Fruit fly (Drosophila melanogaster) whole organism, embryonic: ENCODE results near the gene CG13367.

Experiments
- Atf6 ChIP-seq: fragments of 200-800 bp; sonication (Bioruptor generic); IDR thresholded peaks from 2 replicates; pipeline ENCODE4 v1.3.6; 2022; ENCODE audit warnings: missing biosample characterization, missing genetic modification characterization
- Awh ChIP-seq: fragments of 200-800 bp; sonication (Bioruptor generic); IDR thresholded peaks from 2 replicates; pipeline ENCODE4, ENCODE4 v1.3.6; 2022; ENCODE audit warnings: missing biosample characterization, missing genetic modification characterization
- CG10321 ChIP-seq: fragments of 200-800 bp; sonication (Bioruptor generic); IDR thresholded peaks from 2 replicates; pipeline ENCODE4 v1.3.6; 2022; ENCODE audit warnings: missing biosample characterization, missing genetic modification characterization
- CG12391 ChIP-seq: fragments of 200-800 bp; sonication (Bioruptor generic); optimal IDR thresholded peaks from 3 replicates; lab custom pipeline; 2018; ENCODE audit warnings: missing biosample characterization, mild to moderate bottlenecking, missing genetic modification characterization, moderate library complexity
- CG13624 ChIP-seq: fragments of 200-800 bp; sonication (Bioruptor generic); optimal IDR thresholded peaks from 2 replicates; lab custom pipeline; 2016; ENCODE audit warnings: missing biosample characterization, missing genetic modification characterization
- CG14667 ChIP-seq: fragments of 200-800 bp; sonication (Bioruptor generic); IDR thresholded peaks from 2 replicates; pipeline ENCODE4 v1.3.6; 2022; ENCODE audit warnings: missing biosample characterization, missing genetic modification characterization
- CG15601 ChIP-seq: fragments of 200-800 bp; sonication (Bioruptor generic); optimal IDR thresholded peaks from 3 replicates; lab custom pipeline; 2019; ENCODE audit warnings: missing biosample characterization, mild to moderate bottlenecking, missing genetic modification characterization, moderate library complexity
- CG15696 ChIP-seq: fragments of 200-800 bp; sonication (Bioruptor generic); optimal IDR thresholded peaks from 2 replicates; lab custom pipeline; 2019; ENCODE audit warnings: missing biosample characterization, mild to moderate bottlenecking, missing genetic modification characterization, moderate library complexity
- CG17359 ChIP-seq: fragments of 200-800 bp; sonication (Bioruptor generic); optimal IDR thresholded peaks from 3 replicates; lab custom pipeline; 2018; ENCODE audit warnings: missing biosample characterization, mild to moderate bottlenecking, missing genetic modification characterization, moderate library complexity
- CG1832 ChIP-seq: fragments of 200-800 bp; sonication (Bioruptor generic); optimal IDR thresholded peaks from 2 replicates; lab custom pipeline; 2017; ENCODE audit warnings: missing biosample characterization, mild to moderate bottlenecking, missing genetic modification characterization, inconsistent platforms
- CG33213 ChIP-seq: fragments of 200-800 bp; sonication (Bioruptor generic); optimal IDR thresholded peaks from 3 replicates; lab custom pipeline; 2016; ENCODE audit warnings: missing biosample characterization, missing genetic modification characterization
- CG4360 ChIP-seq: fragments of 200-800 bp; sonication (Bioruptor generic); IDR thresholded peaks from 2 replicates; pipeline ENCODE4 v1.3.6; 2022; ENCODE audit warnings: missing biosample characterization, missing genetic modification characterization
- CG5245 ChIP-seq: fragments of 200-800 bp; sonication (Bioruptor generic); optimal IDR thresholded peaks from 3 replicates; lab custom pipeline; 2016; ENCODE audit warnings: missing biosample characterization, missing genetic modification characterization
- CG6791 ChIP-seq: fragments of 200-800 bp; sonication (Bioruptor generic); IDR thresholded peaks from 3 replicates; pipeline ENCODE4 v1.3.6; 2022; ENCODE audit warnings: missing biosample characterization, missing genetic modification characterization; ENCODE audit not compliant: partially characterized antibody
- CG9215 ChIP-seq: fragments of 200-800 bp; sonication (Bioruptor generic); IDR thresholded peaks from 2 replicates; pipeline ENCODE4 v1.3.6; 2022; ENCODE audit warnings: missing biosample characterization, missing genetic modification characterization
- Deaf1 ChIP-seq: fragments of 200-800 bp; optimal IDR thresholded peaks from 3 replicates; lab custom pipeline; 2019; ENCODE audit warnings: missing biosample characterization, mild to moderate bottlenecking, missing genetic modification characterization, moderate library complexity
- Doc2 ChIP-seq: fragments of 200-800 bp; sonication (Bioruptor generic); IDR thresholded peaks from 2 replicates; pipeline ENCODE4 v1.3.6; 2022; ENCODE audit warnings: missing biosample characterization, missing genetic modification characterization
- Ets97D ChIP-seq: fragments of 200-800 bp; sonication (Bioruptor generic); optimal IDR thresholded peaks from 3 replicates; lab custom pipeline; 2016; ENCODE audit warnings: missing biosample characterization, missing genetic modification characterization
- HmgD ChIP-seq: fragments of 200-800 bp; sonication (Bioruptor generic); optimal IDR thresholded peaks from 3 replicates; lab custom pipeline; 2016; ENCODE audit warnings: missing biosample characterization, missing genetic modification characterization
- Hmx ChIP-seq: fragments of 200-800 bp; sonication (Bioruptor generic); optimal IDR thresholded peaks from 2 replicates; lab custom pipeline; 2016; ENCODE audit warnings: missing biosample characterization, missing genetic modification characterization
- Hr3 ChIP-seq: fragments of 200-800 bp; sonication (Bioruptor generic); optimal IDR thresholded peaks from 3 replicates; lab custom pipeline; 2016; ENCODE audit warnings: missing biosample characterization, missing genetic modification characterization
- MBD-R2 ChIP-seq: fragments of 200-800 bp; sonication (Bioruptor generic); IDR thresholded peaks from 2 replicates; pipeline ENCODE4 v1.3.6; 2022; ENCODE audit warnings: missing biosample characterization, missing genetic modification characterization
- MTF-1 ChIP-seq: fragments of 200-800 bp; sonication (Bioruptor generic); optimal IDR thresholded peaks from 2 replicates; lab custom pipeline; 2018; ENCODE audit warnings: missing biosample characterization, mild to moderate bottlenecking, missing genetic modification characterization, borderline replicate concordance
- Max ChIP-seq: fragments of 200-800 bp; sonication (Bioruptor generic); optimal IDR thresholded peaks from 2 replicates; lab custom pipeline; 2016; ENCODE audit warnings: missing biosample characterization, mild to moderate bottlenecking, missing genetic modification characterization
- Neu2 ChIP-seq: fragments of 200-800 bp; sonication (Bioruptor generic); optimal IDR thresholded peaks from 3 replicates; lab custom pipeline; 2016; ENCODE audit warnings: missing biosample characterization, missing genetic modification characterization, borderline replicate concordance
- Rx ChIP-seq: fragments of 200-800 bp; sonication (Bioruptor generic); IDR thresholded peaks from 2 replicates; pipeline ENCODE4 v1.3.6; 2022; ENCODE audit warnings: missing biosample characterization, missing genetic modification characterization
- Side ChIP-seq: fragments of 200-800 bp; sonication (Bioruptor generic); optimal IDR thresholded peaks from 2 replicates; lab custom pipeline; 2016; ENCODE audit warnings: missing biosample characterization, missing genetic modification characterization
- Tbp ChIP-seq: fragments of >200 bp; optimal IDR thresholded peaks from 2 replicates; lab custom pipeline; 2018; ENCODE audit warnings: missing biosample characterization, missing genetic modification characterization
- ac ChIP-seq: fragments of 200-800 bp; sonication (Bioruptor generic); optimal IDR thresholded peaks from 3 replicates; lab custom pipeline; 2017; ENCODE audit warnings: missing biosample characterization, mild to moderate bottlenecking, missing genetic modification characterization
- ash1 ChIP-seq: fragments of 200-800 bp; sonication (Bioruptor generic); optimal IDR thresholded peaks from 2 replicates; lab custom pipeline; 2018; ENCODE audit warnings: missing biosample characterization, mild to moderate bottlenecking, missing genetic modification characterization
- bbx ChIP-seq: fragments of 200-800 bp; sonication (Bioruptor generic); IDR thresholded peaks from 2 replicates; pipeline ENCODE4 v1.3.6; 2022; ENCODE audit warnings: missing biosample characterization, missing genetic modification characterization; ENCODE audit not compliant: partially characterized antibody
- corto ChIP-seq: fragments of 200-800 bp; sonication (Bioruptor generic); optimal IDR thresholded peaks from 2 replicates; lab custom pipeline; 2016; ENCODE audit warnings: missing biosample characterization, mild to moderate bottlenecking, missing genetic modification characterization, moderate library complexity
- croc ChIP-seq: fragments of 200-800 bp; sonication (Bioruptor generic); conservative IDR thresholded peaks from 3 replicates; pipeline ENCODE4 v1.3.6; 2022; ENCODE audit warnings: missing biosample characterization, missing genetic modification characterization
- dpn ChIP-seq, 2 experiments: fragments of 200-800 bp; sonication (Bioruptor generic); optimal IDR thresholded peaks; 3 replicates each; lab custom pipeline; 2016; ENCODE audit warnings: missing biosample characterization in 2 of 2, missing genetic modification characterization in 2 of 2
- ewg ChIP-seq: fragments of 200-800 bp; sonication (Bioruptor generic); optimal IDR thresholded peaks from 3 replicates; lab custom pipeline; 2017; ENCODE audit warnings: mild to moderate bottlenecking, missing biosample characterization, missing genetic modification reagents, missing genetic modification characterization
- fru ChIP-seq: fragments of >200 bp; optimal IDR thresholded peaks from 2 replicates; lab custom pipeline; 2017
- gce ChIP-seq: fragments of 200-800 bp; sonication (Bioruptor generic); IDR thresholded peaks from 3 replicates; pipeline ENCODE4 v1.3.6; 2022; ENCODE audit warnings: missing biosample characterization, missing genetic modification characterization
- gcm ChIP-seq: fragments of 200-800 bp; sonication (Bioruptor generic); optimal IDR thresholded peaks from 2 replicates; lab custom pipeline; 2019; ENCODE audit warnings: missing biosample characterization, mild to moderate bottlenecking, missing genetic modification characterization, moderate library complexity
- inv ChIP-seq: fragments of 200-800 bp; sonication (Bioruptor generic); IDR thresholded peaks from 2 replicates; pipeline ENCODE4 v1.3.6; 2022; ENCODE audit warnings: missing biosample characterization, missing genetic modification characterization; ENCODE audit not compliant: partially characterized antibody
- kay ChIP-seq: fragments of 200-800 bp; sonication (Bioruptor generic); optimal IDR thresholded peaks from 2 replicates; lab custom pipeline; 2016; ENCODE audit warnings: missing biosample characterization, missing genetic modification characterization
- kni ChIP-seq: fragments of 200-800 bp; sonication (Bioruptor generic); optimal IDR thresholded peaks from 3 replicates; lab custom pipeline; 2017; ENCODE audit warnings: mild to moderate bottlenecking, missing biosample characterization, missing genetic modification reagents, missing genetic modification characterization
- lilli ChIP-seq: fragments of 200-800 bp; sonication (Bioruptor generic); optimal IDR thresholded peaks from 3 replicates; lab custom pipeline; 2016; ENCODE audit warnings: missing biosample characterization, missing genetic modification characterization
- sens ChIP-seq: fragments of 200-800 bp; sonication (Bioruptor generic); peaks from one replicate; lab custom pipeline; 2016; ENCODE audit warnings: missing biosample characterization, missing genetic modification characterization
- sisA ChIP-seq: fragments of 200-800 bp; sonication (Bioruptor generic); IDR thresholded peaks from 2 replicates; pipeline ENCODE4 v1.3.6; 2022; ENCODE audit warnings: missing biosample characterization, missing genetic modification characterization
- tap ChIP-seq: fragments of 200-800 bp; optimal IDR thresholded peaks from 3 replicates; lab custom pipeline; 2019; ENCODE audit warnings: missing biosample characterization, mild to moderate bottlenecking, missing genetic modification characterization, moderate library complexity
- tio ChIP-seq: fragments of 200-800 bp; sonication (Bioruptor generic); optimal IDR thresholded peaks from 2 replicates; lab custom pipeline; 2017; ENCODE audit warnings: missing biosample characterization, missing genetic modification characterization, inconsistent platforms
- tna ChIP-seq: fragments of 200-800 bp; sonication (Bioruptor generic); IDR thresholded peaks from 2 replicates; pipeline ENCODE4 v1.3.6; 2022; ENCODE audit warnings: missing biosample characterization, missing genetic modification characterization; ENCODE audit not compliant: partially characterized antibody
- unc-4 ChIP-seq: fragments of 200-800 bp; sonication (Bioruptor generic); IDR thresholded peaks from 2 replicates; pipeline ENCODE4 v1.3.6; 2022; ENCODE audit warnings: missing biosample characterization, missing genetic modification characterization; ENCODE audit not compliant: partially characterized antibody
- yki ChIP-seq: fragments of >200 bp; optimal IDR thresholded peaks from 3 replicates; lab custom pipeline; 2018
- zf30C ChIP-seq: fragments of 200-800 bp; sonication (Bioruptor generic); optimal IDR thresholded peaks from 3 replicates; lab custom pipeline; 2018; ENCODE audit warnings: missing biosample characterization, mild to moderate bottlenecking, missing genetic modification characterization

The CG13367 gene

dm6 chrX:686437-686972, 41.9 kb downstream of the CG13367 start, which contains the start of gene sdk (continued):
- TF ChIP-seq yki (lab: Kevin White, UChicago) (no peak), CG5245 (GFP tag; lab: Kevin White, UChicago) (peak; percentile 73), inv (GFP tag; lab: Robert Waterston, UW) (peak; percentile 59), CG10321 (GFP tag; lab: Robert Waterston, UW) (peak; percentile 22; the same call in 1 of the 2 replicates), CG1832 (GFP tag; lab: Kevin White, UChicago) (no peak), CG6791 (GFP tag; lab: Robert Waterston, UW) (peak; percentile 60; the same call in 1 of the 3 replicates), fru (lab: Kevin White, UChicago) (no peak), croc (peak; percentile 90), Hmx (GFP tag; lab: Kevin White, UChicago) (peak; percentile 78), tna (GFP tag; lab: Robert Waterston, UW) (0 out of 2 replicates have a peak, but pooled peaks have one; percentile 62), CG13624 (GFP tag; lab: Kevin White, UChicago) (peak; percentile 88), CG9215 (GFP tag; lab: Robert Waterston, UW) (peak; percentile 90), lilli (GFP tag; lab: Kevin White, UChicago) (peak; percentile 96), CG12391 (tag; lab: Kevin White, UChicago) (peak; percentile 91), Doc2 (GFP tag; lab: Robert Waterston, UW) (peak; percentile 25; the same call in 1 of the 2 replicates), Atf6 (GFP tag; lab: Robert Waterston, UW) (peak; percentile 88), zf30C (GFP tag; lab: Kevin White, UChicago) (no peak), CG15696 (tag; lab: Kevin White, UChicago) (peak; percentile 81), Ets97D (GFP tag; lab: Kevin White, UChicago) (peak; percentile 73), HmgD (peak; percentile 76), kay (GFP tag; lab: Kevin White, UChicago) (peak; percentile 56), CG4360 (GFP tag; lab: Robert Waterston, UW) (peak; percentile 58), CG33213 (GFP tag; lab: Kevin White, UChicago) (peak; percentile 79), Deaf1 (tag; lab: Kevin White, UChicago) (peak; percentile 87), Awh (GFP tag; lab: Robert Waterston, UW) (peak; percentile 86; the same call in 1 of the 2 replicates), ac (GFP tag; lab: Kevin White, UChicago) (peak; percentile 70), Max (GFP tag; lab: Kevin White, UChicago) (peak; percentile 86), corto (GFP tag; lab: Kevin White, UChicago) (peak; percentile 84), Side (GFP tag; lab: Kevin White, UChicago) (peak; percentile 94), dpn (GFP tag; optimal IDR thresholded peaks at IDR 0.05; lab: Kevin White, UChicago) (peak; percentile 92 to 95), CG15601 (tag; lab: Kevin White, UChicago) (peak; percentile 91), CG17359 (tag; lab: Kevin White, UChicago) (peak; percentile 87), Tbp (GFP tag; lab: Kevin White, UChicago) (no peak), gce (GFP tag; lab: Robert Waterston, UW) (peak; percentile 66; the same call in 2 of the 3 replicates), Hr3 (GFP tag; lab: Kevin White, UChicago) (peak; percentile 87), unc-4 (0 out of 2 replicates have a peak, but pooled peaks have one; percentile 34), MBD-R2 (peak; percentile 63), bbx (GFP tag; lab: Robert Waterston, UW) (peak; percentile 54), sens (GFP tag; lab: Kevin White, UChicago) (peak; percentile 99), CG14667 (peak; percentile 75), ewg (GFP tag; lab: Kevin White, UChicago) (peak; percentile 90), Neu2 (GFP tag; lab: Kevin White, UChicago) (peak; percentile 73), kni (GFP tag; lab: Kevin White, UChicago) (peak; percentile 77), ash1 (peak; percentile 19), tio (GFP tag; lab: Kevin White, UChicago) (peak; percentile 90), Rx (GFP tag; lab: Robert Waterston, UW) (peak; percentile 48), MTF-1 (GFP tag; lab: Kevin White, UChicago) (peak; percentile 8), gcm (GFP tag; lab: Kevin White, UChicago) (peak; percentile 93), sisA (GFP tag; lab: Robert Waterston, UW) (peak; percentile 88), tap (peak; percentile 79)
